Fruit fly (Drosophila melanogaster) whole organism, larva: ENCODE measurements around the gene CG10137.

Experiments used
- noc ChIP-seq: fragments of 200-800 bp; sonication (Bioruptor generic); optimal IDR thresholded peaks from 3 replicates; lab custom pipeline; 2019; ENCODE audit warnings: missing biosample characterization, mild to moderate bottlenecking, missing genetic modification characterization, moderate library complexity

CG10137 gene

dm6 chr2L:19519611-19520010, 6.9 kb upstream of the CG10137 start:
- no peak for TF ChIP-seq noc

- TF ChIP-seq noc = no peak
These were observed 358 bp downstream of the CG10137 start for dm6 chr2L:19526844-19527243.

dm6 chr2L:19528308-19528707, 1.8 kb downstream of the CG10137 start:
- TF ChIP-seq noc = peak; percentile 100

dm6 chr2L:19530092-19530491, 3.6 kb downstream of the CG10137 start, which contains the start of gene CG10165:
Gene CG10165, minus strand, starts transcription at chr2L:19530305.
- TF ChIP-seq noc = no peak

- peak; percentile 74 for TF ChIP-seq noc
These were observed 6.8 kb downstream of the CG10137 start, which contains the start of gene CG33116 for dm6 chr2L:19533247-19533646. Gene CG33116, plus strand, starts transcription at chr2L:19533479.

dm6 chr2L:19535234-19535633, 8.7 kb downstream of the CG10137 start, which contains the start of gene CG31697:
Gene CG31697, plus strand, starts transcription at chr2L:19535448.
- no peak for TF ChIP-seq noc

dm6 chr2L:19537779-19538456, 11.4 kb downstream of the CG10137 start, which contains the start of gene CG13082:
Gene CG13082, plus strand, starts transcription at chr2L:19538425.
- peak; percentile 68 for TF ChIP-seq noc

dm6 chr2L:19540307-19540706, 13.8 kb downstream of the CG10137 start, which contains the start of gene CG13081:
Gene CG13081, plus strand, starts transcription at chr2L:19540607.
- TF ChIP-seq noc = no peak

dm6 chr2L:19542268-19542773, 15.8 kb downstream of the CG10137 start:
- TF ChIP-seq noc = no peak

- peak; percentile 68 for TF ChIP-seq noc
These were observed 16.6 kb downstream of the CG10137 start for dm6 chr2L:19543010-19543564.

dm6 chr2L:19546869-19547710, 20.6 kb downstream of the CG10137 start, which contains the start of gene CG10337:
Gene CG10337, minus strand, starts transcription at chr2L:19546959.
- peak; percentile 86 for TF ChIP-seq noc

dm6 chr2L:19548158-19548557, 21.7 kb downstream of the CG10137 start, which contains the start of gene Tep4:
Gene Tep4, plus strand, starts transcription at chr2L:19548507.
- no peak for TF ChIP-seq noc

dm6 chr2L:19549412-19549811, 22.9 kb downstream of the CG10137 start:
- no peak for TF ChIP-seq noc

- peak; percentile 80 for TF ChIP-seq noc
These were observed 36.8 kb downstream of the CG10137 start, which contains the start of gene CG13078 for dm6 chr2L:19563029-19563980. Gene CG13078, plus strand, starts transcription at chr2L:19563930.

- no peak for TF ChIP-seq noc
These were observed 38.9 kb downstream of the CG10137 start, which contains the start of gene CG13077 for dm6 chr2L:19565233-19565898. Gene CG13077, plus strand, starts transcription at chr2L:19565863.
